Fruit fly (Drosophila melanogaster) whole organism, adult: ENCODE data around the gene CG13398.

ENCODE experiments used
- CG11617 ChIP-seq: fragments of 200-800 bp; sonication (Bioruptor generic); optimal IDR thresholded peaks from 2 replicates; lab custom pipeline; 2017; ENCODE audit warnings: mild to moderate bottlenecking, missing biosample characterization, missing genetic modification reagents, missing genetic modification characterization
- CG12768 ChIP-seq: fragments of 200-800 bp; sonication (Bioruptor generic); optimal IDR thresholded peaks from 2 replicates; lab custom pipeline; 2017; ENCODE audit warnings: missing biosample characterization, missing genetic modification characterization, mild to moderate bottlenecking, moderate library complexity, missing genetic modification reagents
- CG14711 ChIP-seq: fragments of 200-800 bp; sonication (Bioruptor generic); optimal IDR thresholded peaks from 2 replicates; lab custom pipeline; 2018; ENCODE audit warnings: missing biosample characterization, mild to moderate bottlenecking, missing genetic modification characterization, moderate library complexity
- CG1620 ChIP-seq: fragments of 200-800 bp; sonication (Bioruptor generic); optimal IDR thresholded peaks from 2 replicates; lab custom pipeline; 2016; ENCODE audit warnings: missing biosample characterization, missing genetic modification characterization
- CG33017 ChIP-seq: fragments of 200-800 bp; sonication (Bioruptor generic); optimal IDR thresholded peaks from 2 replicates; lab custom pipeline; 2018; ENCODE audit warnings: missing biosample characterization, mild to moderate bottlenecking, missing genetic modification characterization, moderate library complexity
- CG5204 ChIP-seq: fragments of 200-800 bp; sonication (Bioruptor generic); optimal IDR thresholded peaks from 2 replicates; lab custom pipeline; 2016; ENCODE audit warnings: missing biosample characterization, missing genetic modification characterization
- CG7045 ChIP-seq: fragments of 200-800 bp; sonication (Bioruptor generic); optimal IDR thresholded peaks from 2 replicates; lab custom pipeline; 2017; ENCODE audit warnings: missing biosample characterization, mild to moderate bottlenecking, missing genetic modification characterization
- CG7101 ChIP-seq: fragments of 200-800 bp; sonication (Bioruptor generic); optimal IDR thresholded peaks from 2 replicates; lab custom pipeline; 2018; ENCODE audit warnings: missing biosample characterization, mild to moderate bottlenecking, missing genetic modification characterization, moderate library complexity
- Clk ChIP-seq: fragments of 200-800 bp; sonication (Bioruptor generic); optimal IDR thresholded peaks from 2 replicates; lab custom pipeline; 2017; ENCODE audit warnings: missing biosample characterization, missing genetic modification characterization
- Crg-1 ChIP-seq: fragments of 200-800 bp; sonication (Bioruptor generic); optimal IDR thresholded peaks from 2 replicates; lab custom pipeline; 2016; ENCODE audit warnings: missing biosample characterization, missing genetic modification characterization
- Hr96 ChIP-seq: fragments of 200-800 bp; sonication (Bioruptor generic); optimal IDR thresholded peaks from 2 replicates; lab custom pipeline; 2016; ENCODE audit warnings: missing biosample characterization, missing genetic modification characterization
- Mnt ChIP-seq: fragments of 200-800 bp; sonication (Bioruptor generic); optimal IDR thresholded peaks from 2 replicates; lab custom pipeline; 2016; ENCODE audit warnings: missing biosample characterization, mild to moderate bottlenecking, missing genetic modification characterization
- bab1 ChIP-seq: fragments of 200-800 bp; sonication (Bioruptor generic); optimal IDR thresholded peaks from 3 replicates; lab custom pipeline; 2019; ENCODE audit warnings: missing biosample characterization, mild to moderate bottlenecking, missing genetic modification characterization, moderate library complexity
- cic ChIP-seq: fragments of 200-800 bp; sonication (Bioruptor generic); optimal IDR thresholded peaks from 2 replicates; lab custom pipeline; 2017; ENCODE audit warnings: missing biosample characterization, mild to moderate bottlenecking, missing genetic modification characterization, moderate library complexity
- cnc ChIP-seq, 2 experiments: fragments of >200 bp; optimal IDR thresholded peaks; 2 replicates each; lab custom pipeline; 2017
- kay ChIP-seq: fragments of 200-800 bp; sonication (Bioruptor generic); peaks from one replicate; lab custom pipeline; 2016; ENCODE audit warnings: missing biosample characterization, missing genetic modification characterization, borderline replicate concordance
- ovo ChIP-seq: fragments of 200-800 bp; sonication (Bioruptor generic); optimal IDR thresholded peaks from 2 replicates; lab custom pipeline; 2016; ENCODE audit warnings: missing biosample characterization, missing genetic modification characterization
- pad ChIP-seq: fragments of 200-800 bp; sonication (Bioruptor generic); optimal IDR thresholded peaks from 3 replicates; lab custom pipeline; 2017; ENCODE audit warnings: missing biosample characterization, missing genetic modification characterization, mild to moderate bottlenecking, moderate library complexity, missing genetic modification reagents
- tj ChIP-seq: fragments of 200-800 bp; sonication (Bioruptor generic); optimal IDR thresholded peaks from 3 replicates; lab custom pipeline; 2017; ENCODE audit warnings: missing biosample characterization, mild to moderate bottlenecking, missing genetic modification characterization, moderate library complexity
- toe ChIP-seq: fragments of 200-800 bp; sonication (Bioruptor generic); optimal IDR thresholded peaks from 2 replicates; lab custom pipeline; 2016; ENCODE audit warnings: missing biosample characterization, missing genetic modification characterization

Gene CG13398

DNA sequence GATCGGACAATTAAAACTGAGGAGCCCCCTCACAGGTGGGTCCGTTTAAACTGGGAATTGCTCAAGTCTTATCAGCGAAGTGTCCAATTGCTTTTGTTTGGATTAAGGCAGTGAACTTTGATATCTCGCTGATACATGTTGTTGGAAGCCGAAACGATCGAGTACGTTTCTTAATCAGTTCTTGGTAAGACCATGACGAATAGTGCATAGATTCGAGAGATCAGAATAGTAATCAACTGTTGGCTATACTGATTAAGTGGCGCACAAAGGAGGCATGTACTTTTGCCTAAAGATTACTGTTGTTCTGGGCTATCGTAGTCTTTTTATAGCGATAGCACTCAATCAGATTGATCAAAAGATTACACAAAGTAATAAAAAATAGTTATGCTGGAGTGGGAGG is 36.4 kb upstream of the CG13398 start:
- TF ChIP-seq ovo = no peak
- peak; percentile 83 for TF ChIP-seq kay (GFP tag; lab: Kevin White, UChicago)
- TF ChIP-seq Crg-1 (GFP tag; lab: Kevin White, UChicago) = no peak
- no peak for TF ChIP-seq CG11617 (GFP tag; lab: Kevin White, UChicago)
- TF ChIP-seq CG12768 = no peak
- no peak for TF ChIP-seq cnc (optimal IDR thresholded peaks at IDR 0.05; lab: Kevin White, UChicago)
- no peak for TF ChIP-seq CG5204
- peak; percentile 41 for TF ChIP-seq cic (GFP tag; lab: Kevin White, UChicago)
- no peak for TF ChIP-seq Mnt (GFP tag; lab: Kevin White, UChicago)
- TF ChIP-seq Clk (GFP tag; lab: Kevin White, UChicago) = no peak

DNA sequence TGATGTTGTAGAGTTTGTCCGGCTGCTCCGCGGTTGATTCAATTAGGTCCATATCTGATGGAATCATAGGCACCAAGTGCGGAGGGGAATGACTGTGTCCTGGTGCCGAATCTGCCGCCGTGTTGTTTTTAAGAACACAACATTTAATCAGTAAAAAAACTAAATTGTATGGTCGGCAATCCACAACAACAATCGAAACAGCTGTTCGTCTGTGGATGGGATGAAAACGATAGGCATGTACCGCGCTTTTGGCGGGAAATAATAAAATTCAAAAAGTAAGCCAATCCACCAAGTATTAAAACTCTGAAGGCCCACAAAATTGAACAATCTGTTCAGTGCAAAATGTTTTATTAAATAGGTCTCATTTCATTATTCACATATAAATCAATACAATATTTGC is 34.3 kb upstream of the CG13398 start, which contains the start of gene Aasdh:
Aasdh (minus strand) TSS at position 219 of the 400 bp plus-strand sequence.
- TF ChIP-seq toe (GFP tag; lab: Kevin White, UChicago) (no peak), CG5204 (no peak), pad (GFP tag; lab: Kevin White, UChicago) (no peak), CG7101 (no peak), Mnt (GFP tag; lab: Kevin White, UChicago) (no peak), CG7045 (GFP tag; lab: Kevin White, UChicago) (no peak), CG33017 (no peak), cic (GFP tag; lab: Kevin White, UChicago) (no peak), CG12768 (no peak), ovo (no peak), Clk (GFP tag; lab: Kevin White, UChicago) (no peak), CG14711 (tag; lab: Kevin White, UChicago) (no peak), bab1 (no peak), Crg-1 (GFP tag; lab: Kevin White, UChicago) (no peak), CG11617 (GFP tag; lab: Kevin White, UChicago) (no peak), cnc (optimal IDR thresholded peaks at IDR 0.05; lab: Kevin White, UChicago) (no peak)

DNA sequence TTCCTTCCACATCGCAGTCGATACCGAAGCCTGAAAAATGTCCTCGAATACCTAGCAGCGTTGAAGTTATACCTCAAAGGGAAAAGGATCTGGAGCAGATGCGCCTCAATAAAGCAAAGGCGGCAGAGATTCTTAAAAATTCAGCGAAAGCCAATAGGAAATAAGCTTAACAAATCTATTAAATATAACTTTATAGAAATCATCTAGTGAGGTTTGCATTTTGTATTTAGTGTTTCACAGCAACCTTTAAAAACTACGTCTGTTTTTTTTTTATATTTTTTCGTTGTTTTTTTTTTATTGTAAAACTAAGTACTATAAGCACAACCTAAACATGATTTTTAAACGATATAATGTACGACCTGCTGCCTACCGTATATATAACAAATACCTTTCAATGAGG is 27.1 kb upstream of the CG13398 start, which contains the start of gene CG31897:
CG31897 (plus strand) TSS at position 301 of the 400 bp plus-strand sequence.
- TF ChIP-seq CG12768 (no peak), Crg-1 (GFP tag; lab: Kevin White, UChicago) (no peak), toe (GFP tag; lab: Kevin White, UChicago) (no peak), CG33017 (no peak), tj (GFP tag; lab: Kevin White, UChicago) (no peak), kay (GFP tag; lab: Kevin White, UChicago) (no peak), bab1 (no peak), pad (GFP tag; lab: Kevin White, UChicago) (no peak), CG14711 (tag; lab: Kevin White, UChicago) (no peak), CG7101 (no peak), CG1620 (no peak)

DNA sequence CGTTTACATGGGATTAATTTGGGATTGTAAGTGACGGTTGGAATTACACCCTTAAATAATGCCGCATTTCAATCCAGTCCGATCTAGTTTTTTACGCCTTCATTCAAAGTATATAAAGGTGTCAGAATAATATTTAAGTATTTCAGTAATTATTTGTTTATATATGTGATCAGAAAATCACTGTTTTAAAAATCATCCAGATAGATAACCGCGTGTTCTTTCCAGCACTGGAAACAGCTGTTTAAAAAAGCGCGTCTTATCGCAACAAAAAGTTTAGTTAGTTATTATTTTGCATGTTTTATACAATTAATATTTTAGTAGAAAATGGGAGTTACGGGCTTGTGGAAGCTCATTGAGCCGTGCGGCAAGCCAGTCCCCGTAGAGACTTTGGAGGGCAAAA is 23.0 kb upstream of the CG13398 start, which contains the start of gene mus201:
mus201 (plus strand) TSS at position 118 of the 400 bp plus-strand sequence.
- TF ChIP-seq CG7101 (no peak), toe (GFP tag; lab: Kevin White, UChicago) (no peak), bab1 (peak; percentile 31), Crg-1 (GFP tag; lab: Kevin White, UChicago) (no peak), tj (GFP tag; lab: Kevin White, UChicago) (no peak), CG12768 (no peak), kay (GFP tag; lab: Kevin White, UChicago) (peak; percentile 94), CG11617 (GFP tag; lab: Kevin White, UChicago) (no peak), Clk (GFP tag; lab: Kevin White, UChicago) (no peak), pad (GFP tag; lab: Kevin White, UChicago) (peak; percentile 10), CG1620 (peak; percentile 42), Mnt (GFP tag; lab: Kevin White, UChicago) (no peak), CG5204 (no peak), CG14711 (tag; lab: Kevin White, UChicago) (peak; percentile 16)

DNA sequence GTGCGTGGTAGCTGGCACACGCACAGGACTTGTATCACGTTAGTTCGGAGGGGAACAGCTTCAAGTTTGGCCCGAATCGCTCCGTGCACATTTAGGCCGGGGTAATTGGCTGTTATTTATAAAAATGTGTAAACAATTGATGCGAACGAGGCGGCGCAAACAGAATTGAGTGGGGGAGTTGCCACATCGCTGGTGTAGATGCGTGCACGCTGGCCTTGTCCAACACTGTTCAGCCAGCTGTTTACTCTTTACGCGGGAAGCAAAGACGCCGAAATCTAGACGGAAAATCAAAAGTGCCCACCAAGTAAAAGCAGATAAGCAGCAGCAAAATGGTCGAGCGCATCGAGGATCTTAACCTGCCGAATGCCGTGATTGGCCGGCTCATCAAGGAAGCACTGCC is 22.1 kb upstream of the CG13398 start, which contains the start of the genes D12 and Chrac-14:
D12 (minus strand) TSS at position 190 of the 400 bp plus-strand sequence.
Chrac-14 (plus strand) TSS at position 230 of the 400 bp plus-strand sequence.
- TF ChIP-seq cnc (optimal IDR thresholded peaks at IDR 0.05; lab: Kevin White, UChicago) (no peak), CG5204 (no peak), kay (GFP tag; lab: Kevin White, UChicago) (no peak), Mnt (GFP tag; lab: Kevin White, UChicago) (peak; percentile 65), CG12768 (no peak), toe (GFP tag; lab: Kevin White, UChicago) (no peak), ovo (no peak), tj (GFP tag; lab: Kevin White, UChicago) (no peak), CG33017 (no peak), bab1 (peak; percentile 15), cic (GFP tag; lab: Kevin White, UChicago) (no peak), Clk (GFP tag; lab: Kevin White, UChicago) (no peak), CG11617 (GFP tag; lab: Kevin White, UChicago) (no peak), CG14711 (tag; lab: Kevin White, UChicago) (no peak), pad (GFP tag; lab: Kevin White, UChicago) (peak; percentile 10), CG1620 (peak; percentile 48), Crg-1 (GFP tag; lab: Kevin White, UChicago) (peak; percentile 23), CG7101 (peak; percentile 24), Hr96 (GFP tag; lab: Kevin White, UChicago) (no peak), CG7045 (GFP tag; lab: Kevin White, UChicago) (no peak)

DNA sequence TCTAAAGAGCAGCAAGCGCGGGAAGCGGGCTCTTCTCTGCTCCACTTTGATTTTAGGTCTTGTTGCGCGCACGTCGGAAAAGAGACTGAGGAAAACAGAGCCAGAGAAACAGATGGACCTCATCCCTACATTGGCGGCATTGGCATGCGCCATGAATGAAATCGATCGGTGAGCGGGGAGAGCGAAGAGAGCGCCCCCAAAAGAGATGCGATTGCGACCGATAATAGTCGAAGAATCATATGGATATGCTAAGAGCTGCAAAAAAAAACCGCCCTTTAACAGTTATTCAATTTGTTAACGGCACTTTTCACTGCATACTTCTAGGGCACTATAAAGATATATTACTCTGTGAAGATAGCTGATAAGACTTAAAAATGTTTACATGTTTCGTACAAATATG is 18.5 kb upstream of the CG13398 start, which contains the start of gene grk:
grk (minus strand) TSS at position 87 of the 400 bp plus-strand sequence.
- TF ChIP-seq CG7101 = no peak
- peak; percentile 47 for TF ChIP-seq pad (GFP tag; lab: Kevin White, UChicago)
- TF ChIP-seq ovo = peak; percentile 52
